Worm (Caenorhabditis elegans) whole organism, young adult: ENCODE results near the gene unc-24.

ENCODE experiments used
- B0019.2 ChIP-seq: fragments of 200-800 bp; sonication (Bioruptor generic); conservative IDR thresholded peaks from 2 replicates; pipeline ENCODE4 v1.3.6; 2022; ENCODE audit warnings: missing genetic modification reagents, missing genetic modification characterization, missing compliant biosample characterization
- B0035.1 ChIP-seq: sonication (generic microtip); optimal IDR thresholded peaks from 2 replicates; lab custom pipeline; 2016; ENCODE audit warnings: missing genetic modification characterization, mild to moderate bottlenecking, missing compliant biosample characterization, missing genotype, missing genetic modification reagents
- B0261.1 ChIP-seq: sonication (generic microtip); optimal IDR thresholded peaks from 2 replicates; lab custom pipeline; 2016; ENCODE audit warnings: mild to moderate bottlenecking, missing genetic modification characterization, moderate library complexity, missing compliant biosample characterization
- C06A6.2 ChIP-seq: fragments of 200-800 bp; sonication (Bioruptor generic); conservative IDR thresholded peaks from 2 replicates; pipeline ENCODE4 v1.3.6; 2022; ENCODE audit warnings: missing genetic modification characterization, missing compliant biosample characterization
- C17E4.6 ChIP-seq: fragments of 200-800 bp; sonication (Bioruptor generic); IDR thresholded peaks from 2 replicates; pipeline ENCODE4 v1.3.6; 2022; ENCODE audit warnings: missing genetic modification reagents, missing genetic modification characterization, missing compliant biosample characterization
- D2030.7 ChIP-seq: fragments of 200-800 bp; sonication (Bioruptor generic); IDR thresholded peaks from 2 replicates; pipeline ENCODE4 v1.3.6; 2022; ENCODE audit warnings: missing genetic modification reagents, missing genetic modification characterization, missing compliant biosample characterization
- F10E7.11 ChIP-seq: sonication (generic microtip); optimal IDR thresholded peaks from 2 replicates; lab custom pipeline; 2017; ENCODE audit warnings: mild to moderate bottlenecking, missing genetic modification characterization, moderate library complexity, missing compliant biosample characterization
- F22D6.2 ChIP-seq: sonication (generic microtip); optimal IDR thresholded peaks from 2 replicates; lab custom pipeline; 2016; ENCODE audit warnings: mild to moderate bottlenecking, missing genetic modification characterization, missing compliant biosample characterization
- F23B12.7 ChIP-seq: sonication (generic microtip); optimal IDR thresholded peaks from 2 replicates; lab custom pipeline; 2017; ENCODE audit warnings: missing genetic modification characterization, mild to moderate bottlenecking, missing compliant biosample characterization, antibody characterized with exemption, moderate library complexity; ENCODE audit not compliant: insufficient read depth
- F52B5.7 ChIP-seq: sonication (generic microtip); optimal IDR thresholded peaks from 2 replicates; lab custom pipeline; 2016; ENCODE audit warnings: mild to moderate bottlenecking, missing genetic modification characterization, missing compliant biosample characterization
- F55B11.4 ChIP-seq: sonication (generic microtip); optimal IDR thresholded peaks from 2 replicates; lab custom pipeline; 2016; ENCODE audit warnings: missing compliant biosample characterization, missing genetic modification characterization, borderline replicate concordance; ENCODE audit not compliant: insufficient read depth
- F57A8.1 ChIP-seq: fragments of 200-800 bp; sonication (Bioruptor generic); optimal IDR thresholded peaks from 2 replicates; lab custom pipeline; 2018; ENCODE audit warnings: mild to moderate bottlenecking, missing genetic modification characterization, moderate library complexity, missing compliant biosample characterization
- F57C9.4 ChIP-seq: sonication (generic microtip); optimal IDR thresholded peaks from 2 replicates; lab custom pipeline; 2017; ENCODE audit warnings: mild to moderate bottlenecking, missing genetic modification characterization, missing compliant biosample characterization
- Y53G8AR.9 ChIP-seq: fragments of 200-800 bp; sonication (Bioruptor generic); conservative IDR thresholded peaks from 2 replicates; pipeline ENCODE4 v1.3.6; 2022; ENCODE audit warnings: missing genetic modification reagents, missing genetic modification characterization, missing compliant biosample characterization
- Y79H2A.3 ChIP-seq: fragments of 200-800 bp; sonication (Bioruptor generic); conservative IDR thresholded peaks from 2 replicates; pipeline ENCODE4 v1.3.6; 2022; ENCODE audit warnings: missing genetic modification reagents, missing genetic modification characterization, missing compliant biosample characterization
- Y95B8A.8 ChIP-seq: fragments of 200-800 bp; sonication (Bioruptor generic); IDR thresholded peaks from 2 replicates; pipeline ENCODE4 v1.3.6; 2022; ENCODE audit warnings: missing genetic modification reagents, missing genetic modification characterization, missing compliant biosample characterization
- akir-1 ChIP-seq: fragments of 200-800 bp; sonication (Bioruptor generic); optimal IDR thresholded peaks from 2 replicates; lab custom pipeline; 2018; ENCODE audit warnings: mild to moderate bottlenecking, missing genetic modification characterization, moderate library complexity, missing compliant biosample characterization
- aptf-2 ChIP-seq: fragments of 200-800 bp; sonication (Bioruptor generic); conservative IDR thresholded peaks from 2 replicates; pipeline ENCODE4 v1.3.6; 2022; ENCODE audit warnings: missing genetic modification reagents, missing genetic modification characterization, missing compliant biosample characterization
- athp-1 ChIP-seq: sonication (generic microtip); optimal IDR thresholded peaks from 2 replicates; lab custom pipeline; 2017; ENCODE audit warnings: mild to moderate bottlenecking, missing genetic modification characterization, missing compliant biosample characterization
- bed-2 ChIP-seq: fragments of 200-800 bp; sonication (Bioruptor generic); IDR thresholded peaks from 2 replicates; pipeline ENCODE4 v1.3.6; 2022; ENCODE audit warnings: missing genetic modification reagents, missing genetic modification characterization, missing compliant biosample characterization
- ceh-100 ChIP-seq: fragments of 200-800 bp; sonication (Bioruptor generic); IDR thresholded peaks from 2 replicates; pipeline ENCODE4 v1.3.6; 2022; ENCODE audit warnings: missing genetic modification reagents, missing genetic modification characterization, missing compliant biosample characterization
- ceh-27 ChIP-seq: fragments of 200-800 bp; sonication (Bioruptor generic); optimal IDR thresholded peaks from 2 replicates; lab custom pipeline; 2018; ENCODE audit warnings: mild to moderate bottlenecking, missing genetic modification characterization, moderate library complexity, missing compliant biosample characterization
- ceh-40 ChIP-seq: fragments of 200-800 bp; sonication (Bioruptor generic); IDR thresholded peaks from 2 replicates; pipeline ENCODE4 v1.3.6; 2022; ENCODE audit warnings: missing genetic modification characterization, missing compliant biosample characterization
- ceh-91 ChIP-seq: fragments of 200-800 bp; sonication (Bioruptor generic); IDR thresholded peaks from 2 replicates; pipeline ENCODE4 v1.3.6; 2022; ENCODE audit warnings: missing genetic modification reagents, missing genetic modification characterization, missing compliant biosample characterization
- chd-7 ChIP-seq: sonication (generic microtip); optimal IDR thresholded peaks from 2 replicates; lab custom pipeline; 2016; ENCODE audit warnings: mild to moderate bottlenecking, missing genetic modification characterization, moderate library complexity, missing compliant biosample characterization
- dox-1 ChIP-seq: fragments of 200-800 bp; sonication (Bioruptor generic); IDR thresholded peaks from 2 replicates; pipeline ENCODE4 v1.3.6; 2022; ENCODE audit warnings: missing genetic modification reagents, missing genetic modification characterization, missing compliant biosample characterization
- dpff-1 ChIP-seq: sonication (generic microtip); optimal IDR thresholded peaks from 2 replicates; lab custom pipeline; 2017; ENCODE audit warnings: mild to moderate bottlenecking, missing genetic modification characterization, missing compliant biosample characterization
- egrh-3 ChIP-seq: fragments of 200-800 bp; sonication (Bioruptor generic); IDR thresholded peaks from 2 replicates; pipeline ENCODE4 v1.3.6; 2022; ENCODE audit warnings: missing genetic modification reagents, missing genetic modification characterization, missing compliant biosample characterization
- ekl-4 ChIP-seq: fragments of 200-800 bp; sonication (Bioruptor generic); IDR thresholded peaks from 2 replicates; pipeline ENCODE4 v1.3.6; 2022; ENCODE audit warnings: missing genetic modification reagents, missing genetic modification characterization, missing compliant biosample characterization
- ets-4 ChIP-seq: fragments of 200-800 bp; sonication (Bioruptor generic); optimal IDR thresholded peaks from 2 replicates; lab custom pipeline; 2018; ENCODE audit warnings: mild to moderate bottlenecking, missing genetic modification characterization, missing compliant biosample characterization
- fkh-3 ChIP-seq: sonication (generic microtip); optimal IDR thresholded peaks from 2 replicates; lab custom pipeline; 2016; ENCODE audit warnings: mild to moderate bottlenecking, missing genetic modification characterization, missing compliant biosample characterization
- hrde-1 ChIP-seq: sonication (generic microtip); optimal IDR thresholded peaks from 2 replicates; lab custom pipeline; 2016; ENCODE audit warnings: missing genetic modification characterization, mild to moderate bottlenecking, missing compliant biosample characterization, moderate library complexity, missing genotype, missing genetic modification reagents, borderline replicate concordance
- let-526 ChIP-seq: fragments of 200-800 bp; sonication (Bioruptor generic); IDR thresholded peaks from 2 replicates; pipeline ENCODE4 v1.3.6; 2022; ENCODE audit warnings: missing genetic modification reagents, missing genetic modification characterization, missing compliant biosample characterization
- lsl-1 ChIP-seq: fragments of 200-800 bp; sonication (Bioruptor generic); optimal IDR thresholded peaks from 2 replicates; lab custom pipeline; 2018; ENCODE audit warnings: mild to moderate bottlenecking, missing genetic modification characterization, moderate library complexity, missing compliant biosample characterization
- mel-28 ChIP-seq: sonication (generic microtip); optimal IDR thresholded peaks from 2 replicates; lab custom pipeline; 2016; ENCODE audit warnings: borderline replicate concordance, mild to moderate bottlenecking, missing genetic modification characterization, missing compliant biosample characterization
- mes-4 ChIP-seq: sonication (generic microtip); optimal IDR thresholded peaks from 2 replicates; lab custom pipeline; 2016; ENCODE audit warnings: missing genotype, missing genetic modification characterization, missing compliant biosample characterization
- mxl-1 ChIP-seq: sonication (generic microtip); optimal IDR thresholded peaks from 2 replicates; lab custom pipeline; 2016; ENCODE audit warnings: missing genetic modification characterization, missing compliant biosample characterization
- nfya-1 ChIP-seq: sonication (generic microtip); optimal IDR thresholded peaks from 2 replicates; lab custom pipeline; 2017; ENCODE audit warnings: antibody characterized with exemption, missing compliant biosample characterization, missing genetic modification characterization, borderline replicate concordance; ENCODE audit not compliant: insufficient read depth
- nfyb-1 ChIP-seq: fragments of 200-800 bp; sonication (Bioruptor generic); IDR thresholded peaks from 2 replicates; pipeline ENCODE4 v1.3.6; 2022; ENCODE audit warnings: missing genetic modification reagents, missing genetic modification characterization, missing compliant biosample characterization
- nhr-179 ChIP-seq: sonication (generic microtip); optimal IDR thresholded peaks from 2 replicates; lab custom pipeline; 2016; ENCODE audit warnings: mild to moderate bottlenecking, missing genetic modification characterization, missing compliant biosample characterization
- nhr-80 ChIP-seq: sonication (generic microtip); optimal IDR thresholded peaks from 2 replicates; lab custom pipeline; 2016; ENCODE audit warnings: missing genetic modification characterization, missing compliant biosample characterization
- sea-2 ChIP-seq: fragments of 200-800 bp; sonication (Bioruptor generic); IDR thresholded peaks from 2 replicates; pipeline ENCODE4 v1.3.6; 2022; ENCODE audit warnings: missing genetic modification characterization, missing compliant biosample characterization
- snpc-4 ChIP-seq, 5 experiments: fragments of 150-350 bp in 1 of 5; sonication (generic microtip) in 4 of 5; optimal IDR thresholded peaks; 2 replicates each; lab custom pipeline; 2014 to 2018; ENCODE audit warnings: missing genetic modification characterization in 5 of 5, missing biosample characterization in 3 of 5, antibody characterized with exemption in 2 of 5, mild to moderate bottlenecking in 2 of 5, missing compliant biosample characterization in 2 of 5, missing genotype in 2 of 5, moderate library complexity in 2 of 5, missing genetic modification reagents in 1 of 5
- sptf-2 ChIP-seq: fragments of 200-800 bp; sonication (Bioruptor generic); optimal IDR thresholded peaks from 2 replicates; lab custom pipeline; 2018; ENCODE audit warnings: mild to moderate bottlenecking, missing genetic modification characterization, missing compliant biosample characterization
- unc-62 ChIP-seq: fragments of 150-350 bp; optimal IDR thresholded peaks from 2 replicates; lab custom pipeline; 2014; ENCODE audit warnings: missing biosample characterization, missing genetic modification reagents, missing genetic modification characterization
- xnd-1 ChIP-seq: sonication (generic microtip); optimal IDR thresholded peaks from 2 replicates; lab custom pipeline; 2016; ENCODE audit warnings: missing genotype, missing genetic modification reagents, missing genetic modification characterization, missing compliant biosample characterization
- ztf-3 ChIP-seq: fragments of 200-800 bp; sonication (Bioruptor generic); optimal IDR thresholded peaks from 2 replicates; lab custom pipeline; 2018; ENCODE audit warnings: mild to moderate bottlenecking, missing genetic modification characterization, missing compliant biosample characterization

Gene unc-24

DNA sequence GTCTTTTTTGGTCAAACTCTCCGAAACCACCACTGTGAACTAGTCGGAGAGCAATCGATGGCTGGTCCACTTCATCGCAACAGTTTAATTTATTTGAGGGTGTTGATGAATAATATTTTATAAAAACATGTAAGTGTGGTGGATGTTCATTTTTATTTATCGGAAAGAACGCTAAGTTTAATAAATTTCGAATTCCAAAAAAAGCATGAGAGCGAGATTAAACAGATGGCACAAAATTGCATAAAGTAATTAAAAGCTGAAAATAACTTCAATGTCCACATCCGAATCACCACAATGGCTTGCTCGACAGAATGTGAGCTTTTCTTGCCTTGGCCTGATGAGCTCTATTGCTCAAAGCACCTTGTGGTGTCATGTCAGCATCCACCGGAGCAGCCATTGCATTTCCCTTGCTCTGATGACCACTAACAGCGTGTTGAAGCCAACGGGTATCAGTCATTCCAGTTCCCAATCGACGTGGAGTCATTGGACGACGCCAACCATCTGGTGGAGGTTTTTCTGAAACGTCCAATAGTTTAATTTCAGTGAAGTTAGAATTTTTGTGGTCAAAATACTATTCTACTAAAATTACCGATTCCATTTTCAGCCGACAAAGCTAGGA, 4.2 kb downstream of the unc-24 start (continued):
- TF ChIP-seq athp-1 (tag; lab: Kevin White, UChicago) = peak; percentile 16
- peak; percentile 45 for TF ChIP-seq chd-7
- TF ChIP-seq ekl-4 = 0 out of 2 replicates have a peak, but pooled peaks have one; percentile 30
- no peak for TF ChIP-seq Y79H2A.3
- TF ChIP-seq akir-1 (GFP tag; lab: Kevin White, UChicago) = no peak
- no peak for TF ChIP-seq fkh-3 (tag; lab: Kevin White, UChicago)
- peak; percentile 3 for TF ChIP-seq ztf-3 (GFP tag; lab: Kevin White, UChicago)
- TF ChIP-seq mes-4 (tag; lab: Kevin White, UChicago) = no peak
- TF ChIP-seq B0261.1 (tag; lab: Kevin White, UChicago) = no peak
- TF ChIP-seq F22D6.2 (tag; lab: Kevin White, UChicago) = no peak
- peak; percentile 16 for TF ChIP-seq xnd-1 (tag; lab: Kevin White, UChicago)
- 0 out of 2 replicates have a peak, but pooled peaks have one; percentile 46 for TF ChIP-seq Y95B8A.8 (GFP tag; lab: Robert Waterston, UW)
- no peak for TF ChIP-seq F57C9.4 (tag; lab: Kevin White, UChicago)
- TF ChIP-seq egrh-3 (GFP tag; lab: Robert Waterston, UW) = no peak
- TF ChIP-seq ceh-91 (GFP tag; lab: Robert Waterston, UW) = no peak
- no peak for TF ChIP-seq nhr-179 (tag; lab: Kevin White, UChicago)
- TF ChIP-seq Y53G8AR.9 = peak; percentile 52; the same call in 1 of the 2 replicates
- no peak for TF ChIP-seq mel-28 (tag; lab: Kevin White, UChicago)
- no peak for TF ChIP-seq sptf-2 (GFP tag; lab: Kevin White, UChicago)
- no peak for TF ChIP-seq ceh-40 (GFP tag; lab: Robert Waterston, UW)
- TF ChIP-seq F10E7.11 (tag; lab: Kevin White, UChicago) = no peak
- no peak for TF ChIP-seq snpc-4 (GFP tag; optimal IDR thresholded peaks at IDR 0.05; lab: Kevin White, UChicago)
- peak in 1 of 4 experiments; percentile 35 for TF ChIP-seq snpc-4 (tag; optimal IDR thresholded peaks at IDR 0.05; lab: Kevin White, UChicago)
- TF ChIP-seq B0019.2 (GFP tag; lab: Robert Waterston, UW) = no peak
- no peak for TF ChIP-seq let-526 (GFP tag; lab: Robert Waterston, UW)
- peak; percentile 30; the same call in 1 of the 2 replicates for TF ChIP-seq dox-1
- peak; percentile 7 for TF ChIP-seq dpff-1
- TF ChIP-seq ets-4 (GFP tag; lab: Kevin White, UChicago) = no peak
- TF ChIP-seq F55B11.4 (tag; lab: Kevin White, UChicago) = no peak
- no peak for TF ChIP-seq nfya-1 (tag; lab: Kevin White, UChicago)
- no peak for TF ChIP-seq C06A6.2 (GFP tag; lab: Robert Waterston, UW)
- no peak for TF ChIP-seq ceh-100 (GFP tag; lab: Robert Waterston, UW)
- TF ChIP-seq hrde-1 (tag; lab: Kevin White, UChicago) = no peak
- TF ChIP-seq D2030.7 = 0 out of 2 replicates have a peak, but pooled peaks have one; percentile 28
- peak; percentile 89 for TF ChIP-seq F52B5.7 (tag; lab: Kevin White, UChicago)
- no peak for TF ChIP-seq C17E4.6 (GFP tag; lab: Robert Waterston, UW)
- 0 out of 2 replicates have a peak, but pooled peaks have one; percentile 24 for TF ChIP-seq aptf-2 (GFP tag; lab: Robert Waterston, UW)
- no peak for TF ChIP-seq unc-62 (GFP tag; lab: Kevin White, UChicago)
- TF ChIP-seq nhr-80 (tag; lab: Kevin White, UChicago) = no peak
- no peak for TF ChIP-seq F23B12.7
- TF ChIP-seq F57A8.1 (GFP tag; lab: Kevin White, UChicago) = no peak
- TF ChIP-seq nfyb-1 (GFP tag; lab: Robert Waterston, UW) = no peak
- TF ChIP-seq sea-2 = no peak
- no peak for TF ChIP-seq bed-2 (GFP tag; lab: Robert Waterston, UW)
- TF ChIP-seq mxl-1 (tag; lab: Kevin White, UChicago) = no peak
- no peak for TF ChIP-seq lsl-1 (GFP tag; lab: Kevin White, UChicago)
- peak; percentile 28 for TF ChIP-seq B0035.1
- peak; percentile 3 for TF ChIP-seq ceh-27
